Fruit fly (Drosophila melanogaster): Measurements from ENCODE around the gene ninaC.

ninaC gene

DNA sequence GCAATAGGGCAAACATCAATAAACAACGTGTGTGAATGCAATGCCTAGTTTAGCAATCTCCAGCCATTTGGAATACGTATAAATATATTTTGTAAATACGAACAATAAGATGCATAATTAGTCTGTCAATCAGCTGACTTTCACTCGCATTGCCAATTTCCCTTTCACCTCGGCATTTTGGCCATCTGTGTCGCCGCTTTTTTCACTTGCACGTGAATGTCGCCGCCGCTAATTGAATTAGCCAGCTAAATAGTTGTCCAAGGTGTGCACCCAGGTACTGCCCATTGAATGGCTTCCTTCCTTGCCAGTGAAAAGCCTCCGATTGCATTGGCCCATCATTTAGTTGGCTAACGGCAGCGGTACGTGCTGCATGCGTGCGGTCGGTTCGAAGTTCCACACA, at the start of gene ninaC:
Gene ninaC (plus strand): TSS at position 301 of the 400 bp plus-strand sequence.
- TF ChIP-seq CG1620 (GFP tag; optimal IDR thresholded peaks at IDR 0.05), result no peak
- no peak for TF ChIP-seq CG33017 (tag; optimal IDR thresholded peaks at IDR 0.05)
- no peak for TF ChIP-seq tj (GFP tag; optimal IDR thresholded peaks at IDR 0.05)
- TF ChIP-seq pad (GFP tag; optimal IDR thresholded peaks at IDR 0.05), result no peak
- no peak for TF ChIP-seq Hr96 (GFP tag; optimal IDR thresholded peaks at IDR 0.05)

DNA sequence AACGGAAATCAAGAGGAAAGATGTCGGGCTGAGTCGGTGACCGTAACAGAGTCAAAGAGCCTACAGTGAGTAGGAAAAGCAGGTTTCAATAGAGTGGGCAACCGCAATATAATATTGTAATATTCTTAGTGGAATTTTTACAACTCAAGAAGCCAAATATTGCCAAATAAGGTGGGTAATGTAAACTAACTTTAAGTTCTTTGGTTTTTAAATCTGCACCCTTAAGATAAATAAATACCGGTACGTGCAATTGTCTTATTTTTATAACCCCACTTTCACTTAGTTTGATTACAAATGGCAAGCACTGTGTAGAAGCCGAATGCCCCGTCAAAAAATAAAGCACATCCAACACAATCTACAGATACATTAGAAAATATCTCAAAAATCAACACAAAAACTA, 44.7 kb upstream of the ninaC start:
- TF ChIP-seq CG14711 (tag; optimal IDR thresholded peaks at IDR 0.05) (no peak), Mnt (GFP tag; optimal IDR thresholded peaks at IDR 0.05) (no peak), tj (GFP tag; optimal IDR thresholded peaks at IDR 0.05) (no peak), CG12768 (GFP tag; optimal IDR thresholded peaks at IDR 0.05) (no peak), CG5204 (GFP tag; optimal IDR thresholded peaks at IDR 0.05) (no peak), toe (GFP tag; optimal IDR thresholded peaks at IDR 0.05) (no peak), cic (GFP tag; optimal IDR thresholded peaks at IDR 0.05) (no peak)

- no peak for TF ChIP-seq Crg-1 (GFP tag; optimal IDR thresholded peaks at IDR 0.05)
- TF ChIP-seq Clk (GFP tag; optimal IDR thresholded peaks at IDR 0.05), result no peak
- TF ChIP-seq CG5204 (GFP tag; optimal IDR thresholded peaks at IDR 0.05), result no peak
- TF ChIP-seq pad (GFP tag; optimal IDR thresholded peaks at IDR 0.05), result no peak
- no peak for TF ChIP-seq CG7045 (GFP tag; optimal IDR thresholded peaks at IDR 0.05)
- TF ChIP-seq ovo (GFP tag; optimal IDR thresholded peaks at IDR 0.05), result no peak
- no peak for TF ChIP-seq CG12768 (GFP tag; optimal IDR thresholded peaks at IDR 0.05)
- TF ChIP-seq CG14711 (tag; optimal IDR thresholded peaks at IDR 0.05), result no peak
- TF ChIP-seq tj (GFP tag; optimal IDR thresholded peaks at IDR 0.05), result no peak
Measured at dm6 chr2L:7333184-7334025, 44.1 kb upstream of the ninaC start, which contains the start of gene Wnt6. Gene Wnt6, plus strand, starts transcription at chr2L:7333714.

dm6 chr2L:7334183-7334582, 43.3 kb upstream of the ninaC start:
- no peak for TF ChIP-seq CG11617 (GFP tag; optimal IDR thresholded peaks at IDR 0.05)
- no peak for TF ChIP-seq CG7045 (GFP tag; optimal IDR thresholded peaks at IDR 0.05)
- TF ChIP-seq cnc (optimal IDR thresholded peaks at IDR 0.05), result no peak
- no peak for TF ChIP-seq CG12768 (GFP tag; optimal IDR thresholded peaks at IDR 0.05)
- no peak for TF ChIP-seq Crg-1 (GFP tag; optimal IDR thresholded peaks at IDR 0.05)
- TF ChIP-seq tj (GFP tag; optimal IDR thresholded peaks at IDR 0.05), result no peak
- no peak for TF ChIP-seq cic (GFP tag; optimal IDR thresholded peaks at IDR 0.05)
- no peak for TF ChIP-seq CG5204 (GFP tag; optimal IDR thresholded peaks at IDR 0.05)
- no peak for TF ChIP-seq CG1620 (GFP tag; optimal IDR thresholded peaks at IDR 0.05)
- no peak for TF ChIP-seq Hr96 (GFP tag; optimal IDR thresholded peaks at IDR 0.05)
- no peak for TF ChIP-seq ovo (GFP tag; optimal IDR thresholded peaks at IDR 0.05)
- TF ChIP-seq Clk (GFP tag; optimal IDR thresholded peaks at IDR 0.05), result no peak
- TF ChIP-seq toe (GFP tag; optimal IDR thresholded peaks at IDR 0.05), result no peak

DNA sequence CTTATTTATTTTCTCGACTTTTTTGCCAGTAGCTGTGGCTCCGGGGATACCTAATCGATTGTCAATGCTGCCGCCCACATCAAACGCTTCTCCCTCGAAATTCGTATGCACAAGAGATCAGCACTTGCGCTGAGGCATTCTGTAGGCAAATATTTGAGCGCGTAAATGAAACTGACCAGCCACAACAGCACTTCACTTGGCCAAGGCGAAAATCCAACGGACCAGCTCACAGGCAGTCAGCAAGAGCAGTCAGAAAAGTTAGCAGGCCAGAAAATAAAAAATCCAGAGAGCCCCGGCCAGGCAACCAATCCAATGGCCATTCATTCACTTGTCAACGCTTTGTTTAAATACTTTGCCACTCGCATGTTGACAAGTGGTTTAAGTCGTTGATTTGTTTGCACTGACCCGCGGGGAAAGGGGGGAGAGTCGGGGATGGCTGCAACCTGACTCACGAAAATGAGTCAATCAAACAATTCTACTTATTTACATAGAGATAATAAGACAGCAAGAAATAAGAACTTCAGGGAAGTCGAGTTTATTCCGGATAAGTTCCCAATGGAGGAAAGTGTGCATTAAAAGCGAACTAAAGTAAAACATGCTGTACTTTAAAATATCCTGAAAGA, 38.0 kb upstream of the ninaC start:
- TF ChIP-seq Crg-1 (GFP tag; optimal IDR thresholded peaks at IDR 0.05), result no peak
- TF ChIP-seq CG12768 (GFP tag; optimal IDR thresholded peaks at IDR 0.05), result no peak
- TF ChIP-seq kay (GFP tag; ENCODE audit: borderline replicate concordance), result no peak
- no peak for TF ChIP-seq CG7045 (GFP tag; optimal IDR thresholded peaks at IDR 0.05)
- TF ChIP-seq CG5204 (GFP tag; optimal IDR thresholded peaks at IDR 0.05), result no peak
- TF ChIP-seq cic (GFP tag; optimal IDR thresholded peaks at IDR 0.05), result no peak
- TF ChIP-seq ovo (GFP tag; optimal IDR thresholded peaks at IDR 0.05), result no peak

DNA sequence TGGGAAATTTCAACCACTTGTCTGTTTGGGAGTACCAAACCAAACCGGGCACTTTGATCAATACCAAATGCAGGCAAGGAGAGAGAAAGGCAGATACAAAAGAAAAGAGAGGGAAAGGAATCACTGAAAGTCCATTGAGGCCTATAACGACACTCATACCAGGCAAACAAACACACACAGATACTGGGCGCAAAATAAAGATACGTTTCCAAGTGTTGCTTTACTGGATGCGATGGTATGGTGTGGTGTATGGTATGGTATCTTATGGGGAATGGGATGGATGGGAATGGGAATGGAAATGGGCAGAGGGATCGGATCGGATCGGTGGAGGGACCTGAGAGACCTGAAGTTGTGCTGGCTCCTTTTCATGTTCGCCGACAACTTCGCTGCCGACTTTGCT, 37.4 kb upstream of the ninaC start:
- TF ChIP-seq CG5204 (GFP tag; optimal IDR thresholded peaks at IDR 0.05), result no peak
- TF ChIP-seq CG12768 (GFP tag; optimal IDR thresholded peaks at IDR 0.05), result no peak
- TF ChIP-seq tj (GFP tag; optimal IDR thresholded peaks at IDR 0.05), result no peak
- no peak for TF ChIP-seq cnc (optimal IDR thresholded peaks at IDR 0.05)
- TF ChIP-seq Hr96 (GFP tag; optimal IDR thresholded peaks at IDR 0.05), result no peak
- no peak for TF ChIP-seq kay (GFP tag; ENCODE audit: borderline replicate concordance)
- TF ChIP-seq CG14711 (tag; optimal IDR thresholded peaks at IDR 0.05), result no peak
- no peak for TF ChIP-seq Clk (GFP tag; optimal IDR thresholded peaks at IDR 0.05)

DNA sequence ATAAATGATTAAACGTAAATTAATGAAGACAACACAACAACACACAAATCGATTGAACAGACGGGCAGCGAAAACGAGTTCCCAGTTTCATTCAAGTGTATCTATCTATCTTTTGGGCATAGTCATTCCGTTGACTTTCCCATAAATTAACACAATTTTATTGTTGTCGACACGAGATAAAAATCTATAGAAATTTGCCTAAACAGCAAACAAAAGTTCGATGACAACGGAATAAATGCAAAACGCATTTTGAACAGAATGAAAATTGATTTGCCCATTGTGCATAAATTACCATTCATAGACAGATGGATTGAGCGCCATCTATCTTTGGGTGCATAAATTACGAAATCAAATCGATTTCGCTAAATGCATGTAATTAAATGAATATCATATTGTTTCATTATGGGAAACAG, 24.7 kb upstream of the ninaC start:
- no peak for TF ChIP-seq Hr96 (GFP tag; optimal IDR thresholded peaks at IDR 0.05)
- TF ChIP-seq CG33017 (tag; optimal IDR thresholded peaks at IDR 0.05), result no peak
- TF ChIP-seq pad (GFP tag; optimal IDR thresholded peaks at IDR 0.05), result no peak
- no peak for TF ChIP-seq cnc (optimal IDR thresholded peaks at IDR 0.05)
- TF ChIP-seq CG7045 (GFP tag; optimal IDR thresholded peaks at IDR 0.05), result no peak
- no peak for TF ChIP-seq CG14711 (tag; optimal IDR thresholded peaks at IDR 0.05)
- TF ChIP-seq cic (GFP tag; optimal IDR thresholded peaks at IDR 0.05), result no peak
- TF ChIP-seq bab1 (GFP tag; optimal IDR thresholded peaks at IDR 0.05), result no peak
- TF ChIP-seq Crg-1 (GFP tag; optimal IDR thresholded peaks at IDR 0.05), result no peak
- no peak for TF ChIP-seq toe (GFP tag; optimal IDR thresholded peaks at IDR 0.05)
- TF ChIP-seq CG7101 (tag; optimal IDR thresholded peaks at IDR 0.05), result no peak
- TF ChIP-seq CG5204 (GFP tag; optimal IDR thresholded peaks at IDR 0.05), result no peak
- TF ChIP-seq CG12768 (GFP tag; optimal IDR thresholded peaks at IDR 0.05), result no peak
- TF ChIP-seq ovo (GFP tag; optimal IDR thresholded peaks at IDR 0.05), result no peak
- no peak for TF ChIP-seq Clk (GFP tag; optimal IDR thresholded peaks at IDR 0.05)
- TF ChIP-seq Mnt (GFP tag; optimal IDR thresholded peaks at IDR 0.05), result no peak
- TF ChIP-seq tj (GFP tag; optimal IDR thresholded peaks at IDR 0.05), result no peak
- no peak for TF ChIP-seq CG1620 (GFP tag; optimal IDR thresholded peaks at IDR 0.05)

Data from whole organism, adult.